Worm (Caenorhabditis elegans): Measurements from ENCODE around the gene clec-2.

Gene clec-2

ce11 chrII:3020899-3021298 is 2.3 kb downstream of the clec-2 start:
- no peak for TF ChIP-seq Y22D7AL.16 (tag; optimal IDR thresholded peaks at IDR 0.05)
- TF ChIP-seq sdc-2 (tag; optimal IDR thresholded peaks at IDR 0.05) = no peak
- TF ChIP-seq ceh-19 (GFP tag; optimal IDR thresholded peaks at IDR 0.05) = no peak
- no peak for TF ChIP-seq nhr-11 (tag; optimal IDR thresholded peaks at IDR 0.05)
- no peak for TF ChIP-seq ceh-2 (tag; optimal IDR thresholded peaks at IDR 0.05)
- TF ChIP-seq pha-2 (tag; optimal IDR thresholded peaks at IDR 0.05) = no peak
- TF ChIP-seq npax-4 (tag; optimal IDR thresholded peaks at IDR 0.05) = no peak
- TF ChIP-seq gmeb-2 (tag; optimal IDR thresholded peaks at IDR 0.05) = no peak
- TF ChIP-seq ets-4 (tag; optimal IDR thresholded peaks at IDR 0.05) = no peak
- TF ChIP-seq dve-1 (tag; optimal IDR thresholded peaks at IDR 0.05) = no peak
- TF ChIP-seq nhr-232 (tag; optimal IDR thresholded peaks at IDR 0.05) = no peak
- no peak for TF ChIP-seq hlh-13 (GFP tag; optimal IDR thresholded peaks at IDR 0.05)

ce11 chrII:3019807-3020206 is 3.4 kb downstream of the clec-2 start, which contains the start of gene clec-3:
Gene clec-3 (minus strand): TSS chrII:3019907.
- TF ChIP-seq C08G9.2 (tag; optimal IDR thresholded peaks at IDR 0.05) (no peak), unc-86 (tag; optimal IDR thresholded peaks at IDR 0.05) (no peak), ceh-18 (tag; optimal IDR thresholded peaks at IDR 0.05) (no peak)

- TF ChIP-seq elt-2 (tag; optimal IDR thresholded peaks at IDR 0.05) = peak; percentile 90
- peak; percentile 86 for TF ChIP-seq nfya-1 (tag; optimal IDR thresholded peaks at IDR 0.05)
- no peak for TF ChIP-seq pag-3 (tag; optimal IDR thresholded peaks at IDR 0.05; ENCODE audit: borderline replicate concordance)
- TF ChIP-seq mec-3 (tag; optimal IDR thresholded peaks at IDR 0.05; ENCODE audit: borderline replicate concordance) = no peak
Observed at ce11 chrII:3014196-3014849, 8.9 kb downstream of the clec-2 start, which contains the start of gene C41H7.2. Gene C41H7.2 (plus strand): TSS chrII:3014817.

- no peak for TF ChIP-seq tbx-7 (tag; optimal IDR thresholded peaks at IDR 0.05)
- TF ChIP-seq ceh-48 (tag; optimal IDR thresholded peaks at IDR 0.05) = no peak
- TF ChIP-seq pros-1 (tag; optimal IDR thresholded peaks at IDR 0.05) = no peak
- no peak for TF ChIP-seq lim-6 (tag; optimal IDR thresholded peaks at IDR 0.05)
- TF ChIP-seq ceh-34 (tag; optimal IDR thresholded peaks at IDR 0.05) = no peak
Observed at ce11 chrII:3012133-3012532, 11.1 kb downstream of the clec-2 start, which contains the start of gene C41H7.9. Gene C41H7.9 (minus strand): TSS chrII:3012233.

ce11 chrII:3008400-3008799 is 14.8 kb downstream of the clec-2 start, which contains the start of gene sdz-5:
Gene sdz-5 (plus strand): TSS chrII:3008700.
- TF ChIP-seq unc-42 (tag; optimal IDR thresholded peaks at IDR 0.05) (no peak), rnt-1 (tag; optimal IDR thresholded peaks at IDR 0.05) (no peak), pag-3 (tag; optimal IDR thresholded peaks at IDR 0.05; ENCODE audit: borderline replicate concordance) (no peak), ceh-18 (tag; optimal IDR thresholded peaks at IDR 0.05) (no peak), nhr-11 (tag; optimal IDR thresholded peaks at IDR 0.05) (no peak), syd-9 (tag; optimal IDR thresholded peaks at IDR 0.05) (no peak), lin-11 (tag; optimal IDR thresholded peaks at IDR 0.05) (no peak), fax-1 (tag; optimal IDR thresholded peaks at IDR 0.05) (no peak), pat-9 (tag; optimal IDR thresholded peaks at IDR 0.05) (no peak), hlh-13 (GFP tag; optimal IDR thresholded peaks at IDR 0.05) (no peak), sox-2 (GFP tag; IDR thresholded peaks at IDR 0.05) (no peak), hlh-30 (tag; optimal IDR thresholded peaks at IDR 0.05; ENCODE audit: insufficient read depth) (no peak), ceh-22 (tag; optimal IDR thresholded peaks at IDR 0.05) (no peak), odd-2 (tag; optimal IDR thresholded peaks at IDR 0.05) (no peak)
